Worm (Caenorhabditis elegans) whole organism, young adult: Measurements from ENCODE around the gene rpc-2.
A peak's percentile ranks its signal among the peaks of the same experiment; 100 is the strongest.

ENCODE experiments used
- B0261.1 ChIP-seq: sonication (generic microtip); optimal IDR thresholded peaks from 2 replicates; lab custom pipeline; 2016; ENCODE audit warnings: mild to moderate bottlenecking, missing genetic modification characterization, moderate library complexity, missing compliant biosample characterization
- B0336.3 ChIP-seq: fragments of 200-800 bp; sonication (Bioruptor generic); IDR thresholded peaks from 2 replicates; pipeline ENCODE4 v1.3.6; 2022; ENCODE audit warnings: missing genetic modification characterization, missing compliant biosample characterization
- F10E7.11 ChIP-seq: sonication (generic microtip); optimal IDR thresholded peaks from 2 replicates; lab custom pipeline; 2017; ENCODE audit warnings: mild to moderate bottlenecking, missing genetic modification characterization, moderate library complexity, missing compliant biosample characterization
- F23B12.7 ChIP-seq: sonication (generic microtip); optimal IDR thresholded peaks from 2 replicates; lab custom pipeline; 2017; ENCODE audit warnings: missing genetic modification characterization, mild to moderate bottlenecking, missing compliant biosample characterization, antibody characterized with exemption, moderate library complexity; ENCODE audit not compliant: insufficient read depth
- F49E8.2 ChIP-seq: sonication (generic microtip); optimal IDR thresholded peaks from 3 replicates; lab custom pipeline; 2017; ENCODE audit warnings: missing genetic modification characterization, mild to moderate bottlenecking, missing compliant biosample characterization, antibody characterized with exemption, moderate library complexity; ENCODE audit not compliant: insufficient read depth
- Y67H2A.10 ChIP-seq: fragments of 200-800 bp; sonication (Bioruptor generic); conservative IDR thresholded peaks from 2 replicates; pipeline ENCODE4 v1.3.6; 2022; ENCODE audit warnings: missing genetic modification reagents, missing genetic modification characterization, missing compliant biosample characterization
- Y79H2A.3 ChIP-seq: fragments of 200-800 bp; sonication (Bioruptor generic); conservative IDR thresholded peaks from 2 replicates; pipeline ENCODE4 v1.3.6; 2022; ENCODE audit warnings: missing genetic modification reagents, missing genetic modification characterization, missing compliant biosample characterization
- ZK185.1 ChIP-seq: sonication (generic microtip); optimal IDR thresholded peaks from 2 replicates; lab custom pipeline; 2016; ENCODE audit warnings: mild to moderate bottlenecking, missing genetic modification characterization, missing compliant biosample characterization; ENCODE audit not compliant: poor library complexity, severe bottlenecking
- aptf-3 ChIP-seq: fragments of 200-800 bp; sonication (Bioruptor generic); IDR thresholded peaks from 2 replicates; pipeline ENCODE4 v1.3.6; 2022; ENCODE audit warnings: missing genetic modification characterization, missing compliant biosample characterization
- attf-6 ChIP-seq: fragments of 200-800 bp; sonication (Bioruptor generic); IDR thresholded peaks from 2 replicates; pipeline ENCODE4 v1.3.6; 2022; ENCODE audit warnings: missing genetic modification reagents, missing genetic modification characterization, missing compliant biosample characterization
- bed-2 ChIP-seq: fragments of 200-800 bp; sonication (Bioruptor generic); IDR thresholded peaks from 2 replicates; pipeline ENCODE4 v1.3.6; 2022; ENCODE audit warnings: missing genetic modification reagents, missing genetic modification characterization, missing compliant biosample characterization
- ccch-3 ChIP-seq: fragments of 200-800 bp; sonication (Bioruptor generic); optimal IDR thresholded peaks from 2 replicates; lab custom pipeline; 2018; ENCODE audit warnings: mild to moderate bottlenecking, missing genetic modification characterization, missing compliant biosample characterization
- cebp-2 ChIP-seq: fragments of 200-800 bp; sonication (Bioruptor generic); IDR thresholded peaks from 2 replicates; pipeline ENCODE4 v1.3.6; 2022; ENCODE audit warnings: missing genetic modification characterization, missing compliant biosample characterization
- ceh-100 ChIP-seq: fragments of 200-800 bp; sonication (Bioruptor generic); IDR thresholded peaks from 2 replicates; pipeline ENCODE4 v1.3.6; 2022; ENCODE audit warnings: missing genetic modification reagents, missing genetic modification characterization, missing compliant biosample characterization
- die-1 ChIP-seq: sonication (generic microtip); optimal IDR thresholded peaks from 2 replicates; lab custom pipeline; 2016; ENCODE audit warnings: missing genotype, mild to moderate bottlenecking, missing genetic modification characterization, missing compliant biosample characterization
- dpff-1 ChIP-seq: sonication (generic microtip); optimal IDR thresholded peaks from 2 replicates; lab custom pipeline; 2017; ENCODE audit warnings: mild to moderate bottlenecking, missing genetic modification characterization, missing compliant biosample characterization
- efl-1 ChIP-seq: fragments of 150-350 bp; optimal IDR thresholded peaks from 2 replicates; lab custom pipeline; 2014; ENCODE audit warnings: missing biosample characterization, missing genetic modification reagents, missing genetic modification characterization
- egl-44 ChIP-seq: fragments of 200-800 bp; sonication (Bioruptor generic); IDR thresholded peaks from 2 replicates; pipeline ENCODE4 v1.3.6; 2022; ENCODE audit warnings: missing genetic modification reagents, missing genetic modification characterization, missing compliant biosample characterization
- him-1 ChIP-seq: sonication (generic microtip); optimal IDR thresholded peaks from 2 replicates; lab custom pipeline; 2016; ENCODE audit warnings: missing genotype, missing genetic modification reagents, missing genetic modification characterization, missing compliant biosample characterization
- hlh-12 ChIP-seq: sonication (generic microtip); optimal IDR thresholded peaks from 2 replicates; lab custom pipeline; 2016; ENCODE audit warnings: missing genetic modification characterization, missing compliant biosample characterization
- hmg-20 ChIP-seq: fragments of 200-800 bp; sonication (Bioruptor generic); IDR thresholded peaks from 2 replicates; pipeline ENCODE4 v1.3.6; 2022; ENCODE audit warnings: missing genetic modification reagents, missing genetic modification characterization, missing compliant biosample characterization
- lsl-1 ChIP-seq: fragments of 200-800 bp; sonication (Bioruptor generic); optimal IDR thresholded peaks from 2 replicates; lab custom pipeline; 2018; ENCODE audit warnings: mild to moderate bottlenecking, missing genetic modification characterization, moderate library complexity, missing compliant biosample characterization
- madf-10 ChIP-seq: sonication (generic microtip); optimal IDR thresholded peaks from 2 replicates; lab custom pipeline; 2016; ENCODE audit warnings: mild to moderate bottlenecking, missing genetic modification characterization, missing compliant biosample characterization
- madf-3 ChIP-seq: fragments of 200-800 bp; sonication (Bioruptor generic); IDR thresholded peaks from 2 replicates; pipeline ENCODE4 v1.3.6; 2022; ENCODE audit warnings: missing genetic modification reagents, missing genetic modification characterization, missing compliant biosample characterization
- madf-8 ChIP-seq: fragments of 200-800 bp; sonication (Bioruptor generic); conservative IDR thresholded peaks from 2 replicates; pipeline ENCODE4 v1.3.6; 2022; ENCODE audit warnings: missing genetic modification reagents, missing genetic modification characterization, missing compliant biosample characterization
- nhr-179 ChIP-seq: sonication (generic microtip); optimal IDR thresholded peaks from 2 replicates; lab custom pipeline; 2016; ENCODE audit warnings: mild to moderate bottlenecking, missing genetic modification characterization, missing compliant biosample characterization
- nhr-27 ChIP-seq: fragments of 200-800 bp; sonication (Bioruptor generic); optimal IDR thresholded peaks from 2 replicates; lab custom pipeline; 2018; ENCODE audit warnings: mild to moderate bottlenecking, missing genetic modification characterization, moderate library complexity, missing compliant biosample characterization
- pha-4 ChIP-seq: fragments of 150-350 bp; sonication (generic microtip); optimal IDR thresholded peaks from 2 replicates; lab custom pipeline; 2014; ENCODE audit warnings: missing biosample characterization, missing genetic modification reagents, missing genetic modification characterization
- rec-8 ChIP-seq, 2 experiments: sonication (generic microtip); optimal IDR thresholded peaks; 2 replicates each; lab custom pipeline; 2016; ENCODE audit warnings: mild to moderate bottlenecking in 2 of 2, missing genetic modification characterization in 2 of 2, missing genetic modification reagents in 2 of 2, missing genotype in 2 of 2, missing biosample characterization in 1 of 2, missing compliant biosample characterization in 1 of 2, moderate library complexity in 1 of 2
- snpc-1.1 ChIP-seq: sonication (generic microtip); optimal IDR thresholded peaks from 2 replicates; lab custom pipeline; 2017; ENCODE audit warnings: missing genetic modification characterization, mild to moderate bottlenecking, missing compliant biosample characterization, antibody characterized with exemption, moderate library complexity, missing genotype, missing genetic modification reagents; ENCODE audit not compliant: insufficient read depth
- sptf-2 ChIP-seq: fragments of 200-800 bp; sonication (Bioruptor generic); optimal IDR thresholded peaks from 2 replicates; lab custom pipeline; 2018; ENCODE audit warnings: mild to moderate bottlenecking, missing genetic modification characterization, missing compliant biosample characterization
- zfh-2 ChIP-seq: fragments of 200-800 bp; sonication (Bioruptor generic); conservative IDR thresholded peaks from 2 replicates; pipeline ENCODE4 v1.3.6; 2022; ENCODE audit warnings: missing genetic modification reagents, missing genetic modification characterization, missing compliant biosample characterization
- zim-3 ChIP-seq: sonication (generic microtip); optimal IDR thresholded peaks from 2 replicates; lab custom pipeline; 2017; ENCODE audit warnings: mild to moderate bottlenecking, missing genetic modification characterization, moderate library complexity, missing compliant biosample characterization
- ztf-26 ChIP-seq: sonication (generic microtip); optimal IDR thresholded peaks from 2 replicates; lab custom pipeline; 2017; ENCODE audit warnings: missing genetic modification characterization, missing compliant biosample characterization

Gene rpc-2

DNA sequence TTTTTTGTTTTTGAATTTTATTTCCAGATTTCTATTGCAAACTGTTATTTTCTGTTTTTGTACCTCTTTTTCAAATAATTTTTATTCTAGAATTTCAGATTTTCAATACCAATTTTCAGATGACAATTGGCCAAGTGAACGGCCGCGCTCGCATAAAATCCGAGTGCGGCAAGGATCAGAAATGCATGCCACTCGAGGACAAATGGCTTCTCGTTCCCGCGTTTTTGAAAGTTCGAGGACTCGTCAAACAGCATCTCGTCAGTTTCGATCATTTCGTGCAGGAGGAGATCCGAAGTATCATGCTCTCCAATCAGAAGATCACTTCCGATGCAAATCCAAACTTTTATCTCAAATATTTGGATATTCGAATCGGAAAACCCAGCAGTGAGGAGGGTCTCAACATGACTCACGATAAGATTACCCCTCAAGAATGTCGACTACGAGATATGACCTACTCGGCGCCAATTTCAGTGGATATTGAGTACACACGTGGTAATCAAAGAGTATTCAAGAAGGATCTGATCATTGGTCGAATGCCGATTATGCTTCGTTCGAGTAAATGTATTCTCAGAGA lies at the start of gene rpc-2 (continued):
- no peak for TF ChIP-seq snpc-1.1
- no peak for TF ChIP-seq Y79H2A.3 (GFP tag; lab: Robert Waterston, UW)
- TF ChIP-seq egl-44 = 0 out of 2 replicates have a peak, but pooled peaks have one; percentile 57
- TF ChIP-seq efl-1 (GFP tag; lab: Kevin White, UChicago) = no peak
- TF ChIP-seq aptf-3 = 0 out of 2 replicates have a peak, but pooled peaks have one; percentile 27
- TF ChIP-seq sptf-2 (GFP tag; lab: Kevin White, UChicago) = no peak
- no peak for TF ChIP-seq lsl-1 (GFP tag; lab: Kevin White, UChicago)
- TF ChIP-seq F49E8.2 (tag; lab: Kevin White, UChicago) = no peak
- peak; percentile 74 for TF ChIP-seq dpff-1 (tag; lab: Kevin White, UChicago)
- TF ChIP-seq F23B12.7 (tag; lab: Kevin White, UChicago) = no peak
- no peak for TF ChIP-seq ceh-100
- no peak for TF ChIP-seq nhr-179
- TF ChIP-seq madf-3 (GFP tag; lab: Robert Waterston, UW) = peak; percentile 47; the same call in 1 of the 2 replicates
- TF ChIP-seq him-1 (tag; lab: Kevin White, UChicago) = no peak
- TF ChIP-seq nhr-27 (tag; lab: Kevin White, UChicago) = peak; percentile 1
- peak; percentile 3 for TF ChIP-seq ztf-26 (tag; lab: Kevin White, UChicago)
- no peak for TF ChIP-seq attf-6
- TF ChIP-seq rec-8 (tag; optimal IDR thresholded peaks at IDR 0.05; lab: Kevin White, UChicago) = peak in 1 of 2 experiments; percentile 24
- TF ChIP-seq B0336.3 (GFP tag; lab: Robert Waterston, UW) = peak; percentile 63; the same call in 1 of the 2 replicates
- TF ChIP-seq B0261.1 (tag; lab: Kevin White, UChicago) = no peak
- TF ChIP-seq die-1 = no peak
- peak; percentile 26 for TF ChIP-seq madf-10 (tag; lab: Kevin White, UChicago)
- TF ChIP-seq cebp-2 (GFP tag; lab: Robert Waterston, UW) = 0 out of 2 replicates have a peak, but pooled peaks have one; percentile 34

DNA sequence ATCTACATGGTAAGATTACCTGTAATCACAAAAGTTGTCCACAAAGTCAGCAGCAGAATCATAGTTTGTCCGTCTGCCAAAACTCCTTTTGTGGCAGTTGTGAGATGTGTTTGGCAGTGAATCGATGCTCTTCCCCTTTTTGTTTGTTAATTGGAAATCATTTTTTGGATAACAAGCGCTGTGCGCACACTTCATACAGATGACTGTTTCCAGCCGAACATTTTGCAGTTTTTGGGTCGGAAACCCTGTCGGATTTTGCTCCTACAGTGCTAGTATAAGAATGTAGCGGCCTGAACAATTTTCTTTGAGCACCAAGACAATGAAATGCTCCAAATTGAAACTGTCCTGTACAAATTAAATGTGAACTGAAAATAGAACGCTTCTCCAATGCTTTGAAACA lies 48.5 kb upstream of the rpc-2 start, which contains the start of gene D1044.7:
Gene D1044.7, minus strand, starts transcription at position 101 of the 400 bp plus-strand sequence.
- TF ChIP-seq madf-3 (GFP tag; lab: Robert Waterston, UW) (peak; percentile 34; the same call in 1 of the 2 replicates), zim-3 (tag; lab: Kevin White, UChicago) (no peak)

DNA sequence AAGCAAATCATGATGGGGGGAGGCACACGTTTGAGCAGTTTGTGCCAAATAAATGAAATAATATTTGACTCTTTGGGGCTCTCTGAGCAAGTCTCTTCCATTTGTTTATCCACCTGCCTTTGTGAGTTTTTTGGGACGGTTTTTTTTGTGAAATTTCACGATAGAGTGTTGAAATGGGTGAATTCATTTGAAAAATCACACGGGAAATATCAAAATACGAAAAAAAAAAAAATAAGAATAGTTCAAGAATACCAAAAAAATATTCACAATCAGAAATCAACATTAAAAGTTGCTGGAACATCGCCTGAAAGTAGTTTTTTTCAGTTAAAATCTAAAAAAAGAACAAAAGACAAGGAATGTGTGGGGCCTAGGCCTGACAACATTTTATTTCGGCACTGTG lies 44.7 kb upstream of the rpc-2 start, which contains the start of gene pqn-25:
Gene pqn-25, minus strand, starts transcription at position 101 of the 400 bp plus-strand sequence.
- TF ChIP-seq zfh-2 (GFP tag; lab: Robert Waterston, UW) (no peak), nhr-27 (tag; lab: Kevin White, UChicago) (no peak), pha-4 (tag; lab: Kevin White, UChicago) (no peak), madf-8 (GFP tag; lab: Robert Waterston, UW) (no peak), ccch-3 (GFP tag; lab: Kevin White, UChicago) (no peak), hlh-12 (tag; lab: Kevin White, UChicago) (no peak)

- TF ChIP-seq ZK185.1 (tag; lab: Kevin White, UChicago) (no peak), F10E7.11 (tag; lab: Kevin White, UChicago) (no peak), bed-2 (GFP tag; lab: Robert Waterston, UW) (no peak), hmg-20 (GFP tag; lab: Robert Waterston, UW) (no peak), Y67H2A.10 (no peak)
- TF ChIP-seq, all 124 proteins: peak for 0
Observed at ce11 chrIII:5517423-5517822, 39.7 kb upstream of the rpc-2 start, which contains the start of gene nekl-4. nekl-4 (minus strand) TSS chrIII:5517523.
